Worm (Caenorhabditis elegans) whole organism, L1 larva: ENCODE measurements around the gene nlp-36.

Experiments
- C34B4.2 ChIP-seq: sonication (generic microtip); optimal IDR thresholded peaks from 2 replicates; lab custom pipeline; 2017; ENCODE audit warnings: mild to moderate bottlenecking, missing genetic modification characterization, missing compliant biosample characterization
- F16B12.6 ChIP-seq: fragments of 150-350 bp; optimal IDR thresholded peaks from 2 replicates; lab custom pipeline; 2014; ENCODE audit warnings: missing biosample characterization, missing genetic modification characterization
- Y116A8C.19 ChIP-seq: sonication (generic microtip); optimal IDR thresholded peaks from 2 replicates; lab custom pipeline; 2016; ENCODE audit warnings: missing compliant biosample characterization, missing genetic modification characterization, borderline replicate concordance
- aha-1 ChIP-seq: fragments of 150-350 bp; optimal IDR thresholded peaks from 2 replicates; lab custom pipeline; 2014; ENCODE audit warnings: missing biosample characterization, missing genetic modification characterization
- ama-1 ChIP-seq: fragments of 150-350 bp; optimal IDR thresholded peaks from 2 replicates; lab custom pipeline; 2014
- ceh-8 ChIP-seq: fragments of 200-800 bp; sonication (Bioruptor generic); optimal IDR thresholded peaks from 2 replicates; lab custom pipeline; 2018; ENCODE audit warnings: mild to moderate bottlenecking, missing genetic modification characterization, moderate library complexity, missing compliant biosample characterization
- ceh-82 ChIP-seq, 3 experiments: fragments of 150-350 bp in 1 of 3; sonication (generic microtip) in 2 of 3; optimal IDR thresholded peaks; 2 replicates each; lab custom pipeline; 2014 to 2017; ENCODE audit warnings: missing biosample characterization in 3 of 3, missing genetic modification characterization in 3 of 3
- dpl-1 ChIP-seq, 3 experiments: fragments of 150-350 bp in 2 of 3; sonication (generic microtip) in 1 of 3; optimal IDR thresholded peaks; 2 replicates each; lab custom pipeline; 2014 to 2017; ENCODE audit warnings: missing biosample characterization in 3 of 3, missing genetic modification characterization in 3 of 3, missing genetic modification reagents in 3 of 3
- efl-1 ChIP-seq, 4 experiments: fragments of 150-350 bp; optimal IDR thresholded peaks in 3 of 4; peaks in 1 of 4; 1 replicate in 1 of 4; 2 replicates in 3 of 4; lab custom pipeline; 2014; ENCODE audit warnings: missing biosample characterization in 2 of 4, missing genetic modification characterization in 2 of 4, missing genetic modification reagents in 2 of 4
- egl-27 ChIP-seq, 2 experiments: fragments of 150-350 bp in 1 of 2; sonication (generic microtip); optimal IDR thresholded peaks; 3 replicates each; lab custom pipeline; 2017 to 2018; ENCODE audit warnings: missing biosample characterization in 2 of 2, missing genetic modification characterization in 2 of 2, missing genetic modification reagents in 2 of 2
- elt-2 ChIP-seq: sonication (generic microtip); optimal IDR thresholded peaks from 2 replicates; lab custom pipeline; 2016; ENCODE audit warnings: missing genetic modification characterization, mild to moderate bottlenecking, inconsistent platforms, missing compliant biosample characterization, missing genetic modification reagents
- ets-5 ChIP-seq: fragments of 200-800 bp; sonication (Bioruptor generic); IDR thresholded peaks from 2 replicates; pipeline ENCODE4 v1.3.6; 2022; ENCODE audit warnings: missing genetic modification characterization, missing compliant biosample characterization
- fkh-4 ChIP-seq: sonication (generic microtip); optimal IDR thresholded peaks from 2 replicates; lab custom pipeline; 2016; ENCODE audit warnings: missing compliant biosample characterization, missing genetic modification characterization, borderline replicate concordance
- fos-1 ChIP-seq: fragments of 150-350 bp; optimal IDR thresholded peaks from 2 replicates; lab custom pipeline; 2014; ENCODE audit warnings: missing biosample characterization, missing genetic modification characterization
- hlh-17 ChIP-seq: fragments of 200-800 bp; sonication (Bioruptor generic); optimal IDR thresholded peaks from 2 replicates; lab custom pipeline; 2018; ENCODE audit warnings: missing genetic modification characterization, mild to moderate bottlenecking, missing compliant biosample characterization, moderate library complexity, borderline replicate concordance
- hlh-4 ChIP-seq: sonication (generic microtip); optimal IDR thresholded peaks from 2 replicates; lab custom pipeline; 2016; ENCODE audit warnings: mild to moderate bottlenecking, missing genetic modification characterization, missing compliant biosample characterization
- isw-1 ChIP-seq: fragments of 200-800 bp; sonication (Bioruptor generic); IDR thresholded peaks from 2 replicates; pipeline ENCODE4 v1.3.6; 2022; ENCODE audit warnings: missing genetic modification characterization, missing compliant biosample characterization
- lin-14 ChIP-seq: fragments of 200-800 bp; sonication (Bioruptor generic); optimal IDR thresholded peaks from 2 replicates; lab custom pipeline; 2018; ENCODE audit warnings: mild to moderate bottlenecking, missing genetic modification characterization, moderate library complexity, missing compliant biosample characterization
- lin-15B ChIP-seq: fragments of 150-350 bp; sonication (generic microtip); optimal IDR thresholded peaks from 3 replicates; lab custom pipeline; 2014; ENCODE audit warnings: missing biosample characterization, missing genetic modification characterization
- lir-3 ChIP-seq: sonication (generic microtip); optimal IDR thresholded peaks from 2 replicates; lab custom pipeline; 2016; ENCODE audit warnings: mild to moderate bottlenecking, missing genetic modification characterization, moderate library complexity, missing compliant biosample characterization; ENCODE audit not compliant: poor library complexity
- mab-9 ChIP-seq: fragments of 200-800 bp; sonication (Bioruptor generic); IDR thresholded peaks from 2 replicates; pipeline ENCODE4 v1.3.6; 2022; ENCODE audit warnings: missing genetic modification reagents, missing genetic modification characterization, missing compliant biosample characterization
- mef-2 ChIP-seq: fragments of 150-350 bp; optimal IDR thresholded peaks from 2 replicates; lab custom pipeline; 2014; ENCODE audit warnings: missing biosample characterization, missing genetic modification characterization
- mep-1 ChIP-seq: fragments of 150-350 bp; optimal IDR thresholded peaks from 2 replicates; lab custom pipeline; 2014; ENCODE audit warnings: missing biosample characterization, missing genetic modification characterization
- nhr-12 ChIP-seq: sonication (generic microtip); optimal IDR thresholded peaks from 2 replicates; lab custom pipeline; 2017; ENCODE audit warnings: missing biosample characterization, missing genetic modification characterization
- nhr-19 ChIP-seq: fragments of 200-800 bp; sonication (Bioruptor generic); conservative IDR thresholded peaks from 2 replicates; pipeline ENCODE4 v1.3.6; 2022; ENCODE audit warnings: missing genetic modification characterization, missing compliant biosample characterization
- nhr-28 ChIP-seq: fragments of 150-350 bp; optimal IDR thresholded peaks from 2 replicates; lab custom pipeline; 2014; ENCODE audit warnings: missing biosample characterization, missing genetic modification characterization
- nhr-47 ChIP-seq: sonication (generic microtip); optimal IDR thresholded peaks from 2 replicates; lab custom pipeline; 2016; ENCODE audit warnings: mild to moderate bottlenecking, missing genetic modification characterization, moderate library complexity, missing compliant biosample characterization
- nhr-76 ChIP-seq: sonication (generic microtip); optimal IDR thresholded peaks from 2 replicates; lab custom pipeline; 2017; ENCODE audit warnings: missing biosample characterization, missing genetic modification characterization
- nhr-90 ChIP-seq: sonication (generic microtip); optimal IDR thresholded peaks from 2 replicates; lab custom pipeline; 2016; ENCODE audit warnings: mild to moderate bottlenecking, missing genetic modification characterization, missing compliant biosample characterization; ENCODE audit not compliant: poor library complexity
- pag-3 ChIP-seq: sonication (generic microtip); optimal IDR thresholded peaks from 2 replicates; lab custom pipeline; 2017; ENCODE audit warnings: missing genetic modification characterization, mild to moderate bottlenecking, missing compliant biosample characterization, antibody characterized with exemption, borderline replicate concordance; ENCODE audit not compliant: insufficient read depth
- pax-3 ChIP-seq: fragments of 200-800 bp; sonication (Bioruptor generic); optimal IDR thresholded peaks from 2 replicates; lab custom pipeline; 2018; ENCODE audit warnings: mild to moderate bottlenecking, missing genetic modification characterization, moderate library complexity, missing compliant biosample characterization
- pqm-1 ChIP-seq: sonication (generic microtip); optimal IDR thresholded peaks from 3 replicates; lab custom pipeline; 2017; ENCODE audit warnings: missing biosample characterization, missing genetic modification characterization
- skn-1 ChIP-seq: fragments of 150-350 bp; optimal IDR thresholded peaks from 2 replicates; lab custom pipeline; 2014; ENCODE audit warnings: missing biosample characterization, missing genetic modification characterization
- snu-23 ChIP-seq: sonication (generic microtip); optimal IDR thresholded peaks from 2 replicates; lab custom pipeline; 2016; ENCODE audit warnings: missing genetic modification characterization, missing compliant biosample characterization
- sptf-1 ChIP-seq: fragments of 150-350 bp; optimal IDR thresholded peaks from 2 replicates; lab custom pipeline; 2014; ENCODE audit warnings: missing biosample characterization, missing genetic modification characterization
- swsn-7 ChIP-seq: sonication (generic microtip); optimal IDR thresholded peaks from 2 replicates; lab custom pipeline; 2016; ENCODE audit warnings: missing genetic modification characterization, missing compliant biosample characterization
- tlp-1 ChIP-seq: fragments of 150-350 bp; optimal IDR thresholded peaks from 2 replicates; lab custom pipeline; 2014; ENCODE audit warnings: missing biosample characterization, missing genetic modification characterization
- unc-130 ChIP-seq: fragments of 150-350 bp; optimal IDR thresholded peaks from 2 replicates; lab custom pipeline; 2017; ENCODE audit warnings: missing biosample characterization, missing genetic modification characterization, inconsistent platforms
- unc-62 ChIP-seq: fragments of 150-350 bp; optimal IDR thresholded peaks from 2 replicates; lab custom pipeline; 2014; ENCODE audit warnings: missing biosample characterization, missing genetic modification reagents, missing genetic modification characterization
- unc-98 ChIP-seq: fragments of 200-800 bp; sonication (Bioruptor generic); IDR thresholded peaks from 2 replicates; pipeline ENCODE4 v1.3.6; 2022; ENCODE audit warnings: missing genetic modification characterization, missing compliant biosample characterization
- vab-15 ChIP-seq: sonication (generic microtip); optimal IDR thresholded peaks from 2 replicates; lab custom pipeline; 2017; ENCODE audit warnings: missing genotype, mild to moderate bottlenecking, missing genetic modification characterization, missing compliant biosample characterization
- zip-4 ChIP-seq: fragments of 200-800 bp; sonication (Bioruptor generic); optimal IDR thresholded peaks from 2 replicates; lab custom pipeline; 2018; ENCODE audit warnings: mild to moderate bottlenecking, missing genetic modification characterization, moderate library complexity, missing compliant biosample characterization
- ztf-11 ChIP-seq, 2 experiments: sonication (generic microtip); optimal IDR thresholded peaks; 2 replicates each; lab custom pipeline; 2016 to 2017; ENCODE audit warnings: missing genetic modification characterization in 2 of 2, missing biosample characterization in 1 of 2, missing compliant biosample characterization in 1 of 2
- ztf-4 ChIP-seq: fragments of 150-350 bp; optimal IDR thresholded peaks from 2 replicates; lab custom pipeline; 2014; ENCODE audit warnings: missing biosample characterization, missing genetic modification characterization

Gene nlp-36

ce11 chrIII:9467095-9467494 lies 21.4 kb upstream of the nlp-36 start, which contains the start of gene baf-1 (continued):
- TF ChIP-seq sptf-1 (tag; lab: Kevin White, UChicago) (no peak), hlh-17 (GFP tag; lab: Kevin White, UChicago) (no peak), C34B4.2 (tag; lab: Kevin White, UChicago) (no peak), isw-1 (GFP tag; lab: Robert Waterston, UW) (peak; percentile 57)
- TF ChIP-seq, all 84 proteins: peak for 43

DNA sequence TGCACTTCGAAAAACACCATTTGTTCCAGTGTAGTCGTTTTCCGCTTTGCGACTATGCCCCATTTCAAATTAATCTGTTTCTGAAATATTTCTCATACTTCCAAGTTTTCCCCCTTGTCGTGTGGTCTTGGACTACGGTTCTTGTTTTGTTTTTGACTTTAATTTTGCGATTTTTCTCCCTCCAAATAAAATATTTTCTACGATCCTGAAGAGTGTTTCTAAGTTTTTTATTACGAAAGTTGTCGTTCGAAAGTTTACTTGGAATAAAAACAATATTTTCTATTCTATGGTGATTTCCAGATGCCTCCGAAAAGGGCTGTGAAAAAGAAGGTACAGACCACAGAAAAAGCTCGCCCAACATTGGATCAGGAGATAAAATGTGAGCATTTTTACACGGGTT lies 20.7 kb upstream of the nlp-36 start, which contains the start of gene tag-342:
TSS of gene tag-342 (plus strand) at position 301 of the 400 bp plus-strand sequence.
- TF ChIP-seq ama-1 (lab: Kevin White, UChicago) (no peak), fos-1 (tag; lab: Kevin White, UChicago) (no peak), ceh-82 (tag; optimal IDR thresholded peaks at IDR 0.05; lab: Kevin White, UChicago) (no peak), nhr-76 (no peak), dpl-1 (GFP tag; optimal IDR thresholded peaks at IDR 0.05; lab: Kevin White, UChicago) (no peak), snu-23 (GFP tag; lab: Kevin White, UChicago) (no peak), Y116A8C.19 (tag; lab: Kevin White, UChicago) (no peak), nhr-90 (tag; lab: Kevin White, UChicago) (no peak), ceh-8 (no peak), unc-130 (tag; lab: Kevin White, UChicago) (no peak), unc-62 (GFP tag; lab: Kevin White, UChicago) (no peak), elt-2 (tag; lab: Kevin White, UChicago) (no peak), skn-1 (no peak), lin-14 (GFP tag; lab: Kevin White, UChicago) (no peak), hlh-17 (GFP tag; lab: Kevin White, UChicago) (no peak)

- TF ChIP-seq nhr-19 (GFP tag; lab: Robert Waterston, UW), result no peak
- no peak for TF ChIP-seq mef-2 (tag; lab: Kevin White, UChicago)
- no peak for TF ChIP-seq nhr-28 (tag; lab: Kevin White, UChicago)
- TF ChIP-seq efl-1 (optimal IDR thresholded peaks at IDR 0.05; lab: Kevin White, UChicago), result no peak
- no peak for TF ChIP-seq efl-1 (GFP tag; optimal IDR thresholded peaks at IDR 0.05 in 1 of 2; lab: Kevin White, UChicago)
- no peak for TF ChIP-seq lir-3 (tag; lab: Kevin White, UChicago)
- no peak for TF ChIP-seq unc-62 (GFP tag; lab: Kevin White, UChicago)
- no peak for TF ChIP-seq ets-5 (GFP tag; lab: Robert Waterston, UW)
- no peak for TF ChIP-seq pqm-1 (tag; lab: Kevin White, UChicago)
- no peak for TF ChIP-seq tlp-1 (tag; lab: Kevin White, UChicago)
- TF ChIP-seq dpl-1 (GFP tag; optimal IDR thresholded peaks at IDR 0.05; lab: Kevin White, UChicago), result no peak
- TF ChIP-seq skn-1, result no peak
- TF ChIP-seq hlh-17 (GFP tag; lab: Kevin White, UChicago), result no peak
- no peak for TF ChIP-seq mep-1 (tag; lab: Kevin White, UChicago)
- TF ChIP-seq fkh-4, result no peak
- no peak for TF ChIP-seq isw-1 (GFP tag; lab: Robert Waterston, UW)
- TF ChIP-seq swsn-7 (tag; lab: Kevin White, UChicago), result no peak
- TF ChIP-seq vab-15, result no peak
- TF ChIP-seq pax-3, result no peak
- no peak for TF ChIP-seq ztf-4 (tag; lab: Kevin White, UChicago)
- TF ChIP-seq lin-15B (tag; lab: Kevin White, UChicago), result no peak
Measured at ce11 chrIII:9471996-9472395, 16.5 kb upstream of the nlp-36 start.

DNA sequence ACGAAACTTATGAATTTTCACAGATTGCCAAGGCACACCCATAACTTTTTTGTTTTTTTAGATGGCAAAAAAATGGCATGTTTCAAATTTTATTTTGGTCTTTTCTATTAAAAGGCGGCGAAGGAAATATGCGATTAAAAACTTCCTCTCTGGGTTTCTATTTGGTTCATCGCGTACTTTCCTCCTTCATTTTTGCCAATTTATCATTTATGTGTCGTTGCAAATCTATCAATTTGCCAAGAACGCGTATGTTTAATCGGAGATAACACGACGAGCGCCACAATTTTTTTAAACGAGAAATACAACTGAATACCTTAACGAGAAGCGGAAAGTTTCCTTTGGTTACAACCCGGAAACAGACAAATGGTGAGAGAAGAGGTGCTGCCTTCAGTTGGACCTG lies 16.1 kb upstream of the nlp-36 start:
- TF ChIP-seq mep-1 (tag; lab: Kevin White, UChicago), result no peak
- TF ChIP-seq F16B12.6 (tag; lab: Kevin White, UChicago), result no peak
- TF ChIP-seq egl-27 (tag; optimal IDR thresholded peaks at IDR 0.05; lab: Kevin White, UChicago), result no peak
- TF ChIP-seq zip-4 (GFP tag; lab: Kevin White, UChicago), result no peak
- no peak for TF ChIP-seq unc-98 (GFP tag; lab: Robert Waterston, UW)
- no peak for TF ChIP-seq mab-9 (GFP tag; lab: Robert Waterston, UW)
- no peak for TF ChIP-seq ztf-11 (tag; optimal IDR thresholded peaks at IDR 0.05; lab: Kevin White, UChicago)
- no peak for TF ChIP-seq nhr-47 (tag; lab: Kevin White, UChicago)
- no peak for TF ChIP-seq hlh-17 (GFP tag; lab: Kevin White, UChicago)
- no peak for TF ChIP-seq isw-1 (GFP tag; lab: Robert Waterston, UW)
- TF ChIP-seq dpl-1 (GFP tag; optimal IDR thresholded peaks at IDR 0.05; lab: Kevin White, UChicago), result no peak
- TF ChIP-seq nhr-12 (tag; lab: Kevin White, UChicago), result no peak
- no peak for TF ChIP-seq unc-62 (GFP tag; lab: Kevin White, UChicago)
- no peak for TF ChIP-seq mef-2 (tag; lab: Kevin White, UChicago)
- no peak for TF ChIP-seq aha-1 (tag; lab: Kevin White, UChicago)
- no peak for TF ChIP-seq hlh-4 (tag; lab: Kevin White, UChicago)
- no peak for TF ChIP-seq pag-3 (tag; lab: Kevin White, UChicago)
